Fruit fly (Drosophila melanogaster) whole organism, pupa: ENCODE measurements around the gene CG12991.

ENCODE experiments used
- CG32121 ChIP-seq: fragments of 200-800 bp; sonication (Bioruptor generic); IDR thresholded peaks from 2 replicates; pipeline ENCODE4 v1.3.6; 2022; ENCODE audit warnings: missing biosample characterization, missing genetic modification characterization
- CG34367 ChIP-seq: fragments of 200-800 bp; sonication (Bioruptor generic); optimal IDR thresholded peaks from 2 replicates; lab custom pipeline; 2018; ENCODE audit warnings: missing biosample characterization, mild to moderate bottlenecking, missing genetic modification characterization
- CG4496 ChIP-seq: fragments of 200-800 bp; sonication (Bioruptor generic); IDR thresholded peaks from 3 replicates; pipeline ENCODE4 v1.3.6; 2022; ENCODE audit warnings: missing biosample characterization, missing genetic modification characterization
- CG8301 ChIP-seq: fragments of 200-800 bp; sonication (Bioruptor generic); optimal IDR thresholded peaks from 2 replicates; lab custom pipeline; 2018; ENCODE audit warnings: missing biosample characterization, mild to moderate bottlenecking, missing genetic modification characterization
- EcR ChIP-seq: fragments of 200-800 bp; sonication (Bioruptor generic); optimal IDR thresholded peaks from 3 replicates; lab custom pipeline; 2019; ENCODE audit warnings: missing biosample characterization, missing genetic modification characterization, mild to moderate bottlenecking, moderate library complexity, missing genetic modification reagents
- Ets98B ChIP-seq: fragments of 200-800 bp; sonication (Bioruptor generic); IDR thresholded peaks from 2 replicates; pipeline ENCODE4 v1.3.6; 2022; ENCODE audit warnings: missing biosample characterization, missing genetic modification characterization
- Snoo ChIP-seq: fragments of 200-800 bp; sonication (Bioruptor generic); optimal IDR thresholded peaks from 3 replicates; lab custom pipeline; 2017; ENCODE audit warnings: missing biosample characterization, mild to moderate bottlenecking, missing genetic modification characterization, inconsistent platforms

- TF ChIP-seq CG4496 (no peak), EcR (GFP tag; lab: Kevin White, UChicago) (no peak), CG32121 (no peak), Snoo (no peak), CG8301 (tag; lab: Kevin White, UChicago) (no peak), CG34367 (tag; lab: Kevin White, UChicago) (no peak), Ets98B (no peak)
These were observed 47.5 kb upstream of the CG12991 start for dm6 chrX:17532158-17532557.
